Fruit fly (Drosophila melanogaster): ENCODE measurements around the gene CG12259.

DNA sequence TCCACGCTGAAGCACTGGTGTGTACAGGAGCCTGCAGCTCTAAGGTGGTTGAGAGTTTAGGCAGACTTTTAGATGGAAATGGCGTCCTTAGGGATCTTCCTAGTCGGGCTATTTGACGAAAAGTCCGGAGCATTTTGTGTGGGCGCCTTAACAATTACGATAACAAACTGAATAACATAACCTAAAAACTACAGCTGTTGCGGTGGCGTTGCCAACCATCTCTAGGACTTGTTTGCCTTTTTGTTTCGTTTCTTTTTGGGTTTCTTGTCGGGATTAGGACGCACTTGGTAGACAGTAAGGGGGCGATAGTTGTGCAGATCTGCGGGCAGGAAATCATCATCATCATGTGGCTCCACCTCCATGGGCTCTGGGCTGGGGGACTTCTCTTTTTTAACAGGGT, 37.1 kb upstream of the CG12259 start:
- TF ChIP-seq CG7045 (GFP tag; optimal IDR thresholded peaks at IDR 0.05) (no peak), cic (GFP tag; optimal IDR thresholded peaks at IDR 0.05) (no peak), CG33017 (tag; optimal IDR thresholded peaks at IDR 0.05) (no peak), bab1 (GFP tag; optimal IDR thresholded peaks at IDR 0.05) (no peak), CG14711 (tag; optimal IDR thresholded peaks at IDR 0.05) (no peak)

All from whole organism, adult.